Worm (Caenorhabditis elegans): ENCODE data around the gene lpd-9.

Gene lpd-9

DNA sequence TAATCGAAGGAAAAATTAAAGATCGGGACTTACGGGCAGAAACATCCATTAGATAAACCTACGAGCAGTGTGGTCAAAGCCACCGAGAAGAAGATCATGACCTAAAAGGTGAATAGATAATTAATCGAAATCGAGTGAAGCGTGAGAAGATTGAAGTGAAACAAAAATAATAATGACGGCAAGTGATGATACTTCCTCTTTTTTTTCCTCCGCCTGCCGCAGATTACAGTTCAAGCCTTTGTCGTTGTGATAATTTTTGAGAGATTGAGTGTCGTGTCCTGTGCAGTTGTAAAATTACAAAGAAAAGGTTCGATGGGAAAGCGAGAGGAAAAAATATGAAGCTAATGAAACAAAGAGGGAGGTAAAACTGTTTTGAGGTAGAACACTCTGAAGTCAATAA, 13.4 kb downstream of the lpd-9 start, which contains the start of gene T21C9.9:
TSS of gene T21C9.9 (minus strand) at position 101 of the 400 bp plus-strand sequence.
- TF ChIP-seq lin-13 (GFP tag; optimal IDR thresholded peaks at IDR 0.05) (no peak), ceh-82 (tag; optimal IDR thresholded peaks at IDR 0.05) (no peak), egl-27 (tag; optimal IDR thresholded peaks at IDR 0.05) (no peak), jun-1 (tag; optimal IDR thresholded peaks at IDR 0.05) (no peak), dmd-8 (GFP tag; IDR thresholded peaks at IDR 0.05) (no peak), hlh-30 (tag; optimal IDR thresholded peaks at IDR 0.05; ENCODE audit: insufficient read depth) (no peak), nhr-237 (tag; optimal IDR thresholded peaks at IDR 0.05) (no peak), daf-19 (GFP tag; conservative IDR thresholded peaks at IDR 0.05) (no peak), zfp-3 (GFP tag; conservative IDR thresholded peaks at IDR 0.05) (no peak), tag-97 (GFP tag; IDR thresholded peaks at IDR 0.05) (no peak), dpl-1 (GFP tag; optimal IDR thresholded peaks at IDR 0.05) (no peak), F10B5.3 (tag; optimal IDR thresholded peaks at IDR 0.05) (no peak), nhr-76 (tag; optimal IDR thresholded peaks at IDR 0.05) (no peak), duxl-1 (tag; optimal IDR thresholded peaks at IDR 0.05; ENCODE audit: poor library complexity) (no peak), lim-7 (GFP tag; IDR thresholded peaks at IDR 0.05) (no peak)

DNA sequence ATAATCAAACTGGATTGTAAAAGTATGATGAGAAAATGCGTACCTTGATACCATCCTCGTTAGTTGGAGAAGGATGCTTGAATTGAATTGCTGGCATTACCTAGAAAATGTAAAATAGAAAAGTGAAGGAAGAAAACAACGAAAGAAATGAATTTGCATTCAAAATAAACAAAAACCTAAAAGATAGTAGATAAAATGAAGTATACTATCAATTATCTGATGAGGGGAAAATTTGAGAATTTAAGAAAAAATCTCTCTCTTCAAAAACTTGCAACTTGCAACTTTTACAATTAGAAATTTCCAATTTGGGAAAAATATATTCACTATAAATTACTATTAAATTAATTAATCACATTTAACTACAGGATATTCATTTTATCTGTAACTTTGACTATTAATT, 15.7 kb downstream of the lpd-9 start, which contains the start of gene T21C9.11:
TSS of gene T21C9.11 (minus strand) at position 101 of the 400 bp plus-strand sequence.
- TF ChIP-seq lin-15B (tag; optimal IDR thresholded peaks at IDR 0.05): no peak
- no peak for TF ChIP-seq hlh-30 (tag; optimal IDR thresholded peaks at IDR 0.05; ENCODE audit: insufficient read depth)
- TF ChIP-seq dpl-1 (GFP tag; optimal IDR thresholded peaks at IDR 0.05): no peak
- no peak for TF ChIP-seq ceh-28 (tag; optimal IDR thresholded peaks at IDR 0.05)
- no peak for TF ChIP-seq lin-39 (tag; optimal IDR thresholded peaks at IDR 0.05)
- TF ChIP-seq zip-11 (GFP tag; IDR thresholded peaks at IDR 0.05): no peak
- TF ChIP-seq lir-3 (tag; optimal IDR thresholded peaks at IDR 0.05): no peak
- TF ChIP-seq lin-38 (GFP tag; IDR thresholded peaks at IDR 0.05): no peak
- no peak for TF ChIP-seq aha-1 (tag)
- TF ChIP-seq snpc-4 (tag; optimal IDR thresholded peaks at IDR 0.05): no peak
- TF ChIP-seq nhr-76 (tag; optimal IDR thresholded peaks at IDR 0.05): no peak
- TF ChIP-seq ceh-82 (tag; optimal IDR thresholded peaks at IDR 0.05): no peak
- TF ChIP-seq egl-43 (GFP tag; IDR thresholded peaks at IDR 0.05): no peak
- TF ChIP-seq Y75B8A.6 (GFP tag; IDR thresholded peaks at IDR 0.05): no peak

DNA sequence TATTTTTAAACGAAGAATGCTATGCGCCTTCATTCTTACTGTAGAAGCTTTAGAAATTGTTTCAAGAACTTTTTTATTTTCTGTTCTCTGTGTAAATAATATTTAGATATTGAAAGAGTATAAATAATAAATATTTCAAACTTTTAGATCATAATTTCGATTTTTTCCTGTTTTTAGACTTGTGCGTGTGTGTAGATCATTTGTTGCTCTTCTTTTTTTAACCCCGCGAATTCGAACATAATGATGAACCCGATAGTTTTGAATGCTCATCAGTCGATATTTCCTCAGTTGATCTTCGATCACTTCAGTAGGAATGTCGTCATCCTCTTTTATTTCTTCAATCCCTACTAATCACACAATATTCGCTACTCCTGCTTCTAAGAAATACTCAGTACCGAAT, 18.1 kb downstream of the lpd-9 start, which contains the start of gene T21C9.13:
TSS of gene T21C9.13 (plus strand) at position 33 of the 400 bp plus-strand sequence.
- TF ChIP-seq dve-1 (tag; optimal IDR thresholded peaks at IDR 0.05; ENCODE audit: insufficient read depth): no peak

DNA sequence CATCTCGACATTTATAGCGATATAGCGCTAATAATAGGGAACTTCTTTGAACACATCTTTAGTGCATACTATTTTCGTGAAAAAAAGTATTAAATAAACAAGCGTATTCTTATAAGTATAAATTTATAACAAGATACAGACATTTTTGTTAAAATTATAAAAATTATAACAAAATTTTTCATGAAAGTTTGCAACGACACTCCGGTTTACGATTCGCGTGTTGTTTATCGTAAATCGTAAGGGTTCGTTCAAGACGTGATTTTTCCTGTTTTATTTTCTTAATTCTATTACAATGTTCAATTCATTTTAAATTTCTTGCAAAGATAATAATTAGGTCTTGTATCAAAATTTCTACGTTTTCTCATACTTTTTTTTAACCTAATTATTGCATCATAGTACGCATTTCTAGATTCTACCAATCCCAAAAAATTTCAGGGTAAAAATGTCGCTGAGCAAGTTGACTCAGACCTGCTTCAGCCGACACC, 19.6 kb downstream of the lpd-9 start, which contains the start of gene scpl-4:
TSS of gene scpl-4 (plus strand) at position 435 of the 485 bp plus-strand sequence.
- peak; percentile 21 for TF ChIP-seq R02D3.7 (tag; optimal IDR thresholded peaks at IDR 0.05)
- peak; percentile 88 for TF ChIP-seq T20F7.1 (GFP tag; optimal IDR thresholded peaks at IDR 0.05)
- TF ChIP-seq ceh-62 (tag; optimal IDR thresholded peaks at IDR 0.05): no peak

DNA sequence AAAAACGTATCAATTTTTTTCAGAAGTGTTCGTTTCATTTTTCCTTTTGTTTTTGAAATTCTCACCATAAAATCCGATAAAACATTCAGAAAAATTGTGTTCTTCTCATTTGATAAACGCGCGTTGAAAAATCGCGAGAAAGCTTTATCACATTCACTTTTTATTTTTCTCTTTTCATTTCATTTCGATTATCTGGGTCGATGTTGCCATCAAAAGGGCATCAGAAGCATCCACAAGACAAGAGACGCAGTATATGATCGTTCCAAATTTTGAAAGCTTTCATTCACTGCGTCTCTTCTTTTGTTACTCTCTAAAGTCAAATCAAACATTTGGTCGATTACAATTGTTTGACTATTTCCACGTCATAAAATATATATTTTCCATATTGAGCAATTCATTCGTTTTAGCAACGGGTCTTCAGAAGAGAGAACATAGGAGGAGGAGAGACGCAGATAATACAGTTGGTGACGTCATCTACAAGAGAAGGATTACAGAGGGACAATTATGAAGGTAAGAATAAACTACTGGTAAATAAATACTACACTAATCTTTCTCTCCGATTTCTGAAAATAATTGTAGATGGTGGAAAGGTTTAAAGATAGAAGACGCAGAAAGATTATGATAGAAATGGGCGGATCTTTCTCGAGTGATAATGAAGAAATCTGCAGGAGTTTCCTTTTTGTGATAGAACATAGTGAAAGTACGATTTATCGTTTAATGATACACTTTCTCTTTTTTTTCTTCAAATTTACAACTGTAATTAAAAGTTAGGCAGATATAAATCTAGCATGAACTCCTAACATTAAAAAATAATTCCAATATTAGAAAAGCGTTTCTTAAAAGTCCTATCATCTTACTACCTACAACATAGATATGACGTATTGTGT, 23.2 kb downstream of the lpd-9 start, which contains the start of gene H27A22.1:
TSS of gene H27A22.1 (plus strand) at position 505 of the 887 bp plus-strand sequence.
- peak; percentile 96 for TF ChIP-seq aha-1 (tag)
- TF ChIP-seq zfp-2 (tag; optimal IDR thresholded peaks at IDR 0.05): no peak
- TF ChIP-seq daf-16 (GFP tag; optimal IDR thresholded peaks at IDR 0.05): no peak
- peak; percentile 4 for TF ChIP-seq daf-16 (tag; optimal IDR thresholded peaks at IDR 0.05)

Measured in whole organism, L4 larva.